Worm (Caenorhabditis elegans): ENCODE results near the gene C34E11.2.

DNA sequence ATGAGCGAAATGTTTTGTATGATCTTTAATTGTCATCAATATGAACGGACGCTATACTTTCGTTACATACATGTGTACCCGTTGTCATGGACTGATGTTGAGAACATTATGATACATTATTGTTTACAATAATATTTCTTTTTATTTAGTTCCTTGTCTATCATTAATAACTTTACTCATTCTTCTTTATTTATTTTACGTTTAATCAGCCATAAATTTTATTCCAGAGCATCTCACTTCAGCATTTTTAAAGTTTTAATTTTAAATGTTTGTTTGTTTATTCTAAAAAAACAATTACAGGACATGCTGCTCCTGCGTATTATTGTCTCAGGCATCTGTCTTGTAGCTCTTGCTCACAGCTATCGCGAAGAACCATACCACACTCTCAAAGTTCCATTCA, 28.8 kb upstream of the C34E11.2 start, which contains the start of gene F54F7.2:
- TF ChIP-seq ama-1 (optimal IDR thresholded peaks at IDR 0.05): no peak
- no peak for TF ChIP-seq hmg-4 (GFP tag; optimal IDR thresholded peaks at IDR 0.05)
- no peak for TF ChIP-seq aly-1 (tag; optimal IDR thresholded peaks at IDR 0.05)
- no peak for TF ChIP-seq flt-1 (GFP tag; IDR thresholded peaks at IDR 0.05)
- TF ChIP-seq hmbx-1 (tag; optimal IDR thresholded peaks at IDR 0.05): no peak
- no peak for TF ChIP-seq ceh-36 (tag; optimal IDR thresholded peaks at IDR 0.05)

Data from whole organism, early embryonic.